Fruit fly (Drosophila melanogaster): Measurements from ENCODE around the gene CG17375.
A peak's percentile ranks its signal among the peaks of the same experiment; 100 is the strongest.

The CG17375 gene

DNA sequence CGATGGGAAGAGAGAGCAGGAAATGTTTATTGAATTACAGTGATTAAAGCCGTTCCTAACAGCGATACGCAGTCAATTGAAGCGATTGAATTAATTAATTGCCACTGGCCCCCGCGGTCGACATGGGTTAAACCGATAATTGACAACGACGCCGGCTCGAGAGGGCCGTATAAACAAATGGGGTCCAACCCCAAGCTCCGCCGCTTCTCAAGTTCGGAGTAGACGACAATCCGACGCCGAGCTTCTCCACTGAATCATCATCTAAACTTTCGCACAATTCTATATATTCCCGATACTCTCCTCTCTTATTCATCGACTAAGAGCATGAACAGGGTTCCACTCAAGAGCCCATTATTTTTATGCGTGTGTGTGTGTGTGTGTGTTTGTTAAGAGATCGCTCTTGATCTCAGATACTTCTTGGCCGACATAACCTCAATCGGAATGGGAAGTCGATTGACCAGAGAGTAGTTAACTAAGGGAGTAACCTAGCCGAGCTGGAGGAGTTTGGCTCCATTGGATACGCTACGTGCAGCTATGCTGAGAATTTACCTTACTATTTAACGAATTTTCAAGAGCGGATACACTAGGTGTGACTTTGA, 13.6 kb downstream of the CG17375 start (continued):
- no peak for TF ChIP-seq Atf-2 (GFP tag; optimal IDR thresholded peaks at IDR 0.05)
- peak; percentile 25; the same call in 1 of the 3 replicates for TF ChIP-seq CG34422 (GFP tag; IDR thresholded peaks at IDR 0.05)
- TF ChIP-seq ara (GFP tag; IDR thresholded peaks at IDR 0.05) = no peak
- 0 out of 2 replicates have a peak, but pooled peaks have one; percentile 19 for TF ChIP-seq CG9932 (GFP tag; IDR thresholded peaks at IDR 0.05)
- TF ChIP-seq grau (tag; optimal IDR thresholded peaks at IDR 0.05) = no peak
- TF ChIP-seq CG3838 (GFP tag; optimal IDR thresholded peaks at IDR 0.05) = no peak
- no peak for TF ChIP-seq inv (GFP tag; IDR thresholded peaks at IDR 0.05; ENCODE audit: partially characterized antibody)
- no peak for TF ChIP-seq CG10979 (tag; optimal IDR thresholded peaks at IDR 0.05)
- TF ChIP-seq jumu (GFP tag; optimal IDR thresholded peaks at IDR 0.05) = no peak
- TF ChIP-seq zfh2 (GFP tag; optimal IDR thresholded peaks at IDR 0.05) = no peak
- peak; percentile 49 for TF ChIP-seq Med (GFP tag)
- TF ChIP-seq jing (GFP tag; optimal IDR thresholded peaks at IDR 0.05) = no peak
- no peak for TF ChIP-seq Hand (GFP tag; optimal IDR thresholded peaks at IDR 0.05)
- TF ChIP-seq ERR (GFP tag; optimal IDR thresholded peaks at IDR 0.05) = no peak
- TF ChIP-seq HHEX (GFP tag; optimal IDR thresholded peaks at IDR 0.05) = no peak
- TF ChIP-seq ab (GFP tag; optimal IDR thresholded peaks at IDR 0.05) = no peak
- TF ChIP-seq her (GFP tag; optimal IDR thresholded peaks at IDR 0.05) = no peak
- TF ChIP-seq zen (tag; optimal IDR thresholded peaks at IDR 0.05) = no peak
- TF ChIP-seq CkIIα-i1 (GFP tag; IDR thresholded peaks at IDR 0.05) = no peak
- TF ChIP-seq CG12299 (tag; optimal IDR thresholded peaks at IDR 0.05) = no peak
- no peak for TF ChIP-seq CG7357 (GFP tag; IDR thresholded peaks at IDR 0.05)
- no peak for TF ChIP-seq wor (GFP tag; IDR thresholded peaks at IDR 0.05)
- TF ChIP-seq trem (tag; optimal IDR thresholded peaks at IDR 0.05) = no peak
- TF ChIP-seq pho (GFP tag; optimal IDR thresholded peaks at IDR 0.05) = no peak
- TF ChIP-seq CG15514 (GFP tag; optimal IDR thresholded peaks at IDR 0.05) = no peak
- no peak for TF ChIP-seq CG9797 (GFP tag; optimal IDR thresholded peaks at IDR 0.05)
- TF ChIP-seq Dbx (GFP tag; IDR thresholded peaks at IDR 0.05) = no peak
- no peak for TF ChIP-seq Usf (GFP tag; optimal IDR thresholded peaks at IDR 0.05)
- TF ChIP-seq br (optimal IDR thresholded peaks at IDR 0.05) = no peak
- no peak for TF ChIP-seq Drgx (GFP tag; IDR thresholded peaks at IDR 0.05)
- no peak for TF ChIP-seq ham (GFP tag; IDR thresholded peaks at IDR 0.05)
- TF ChIP-seq nmo (GFP tag; optimal IDR thresholded peaks at IDR 0.05) = no peak
- TF ChIP-seq ro (GFP tag; IDR thresholded peaks at IDR 0.05) = no peak
- TF ChIP-seq sens (GFP tag) = no peak
- no peak for TF ChIP-seq CG15269 (tag; optimal IDR thresholded peaks at IDR 0.05)
- no peak for TF ChIP-seq CG18764 (GFP tag; optimal IDR thresholded peaks at IDR 0.05)
- TF ChIP-seq Mes4 (GFP tag; optimal IDR thresholded peaks at IDR 0.05) = no peak
- no peak for TF ChIP-seq tup (GFP tag; optimal IDR thresholded peaks at IDR 0.05)
- TF ChIP-seq btn (GFP tag; optimal IDR thresholded peaks at IDR 0.05) = no peak
- TF ChIP-seq vvl (GFP tag; IDR thresholded peaks at IDR 0.05) = no peak; the same call in 1 of the 2 replicates
- no peak for TF ChIP-seq pb (GFP tag; optimal IDR thresholded peaks at IDR 0.05)
- no peak for TF ChIP-seq CG8359 (GFP tag; optimal IDR thresholded peaks at IDR 0.05; ENCODE audit: borderline replicate concordance)
- TF ChIP-seq CG2889 (GFP tag; IDR thresholded peaks at IDR 0.05) = no peak
- no peak for TF ChIP-seq D19A (tag; optimal IDR thresholded peaks at IDR 0.05)
- no peak for TF ChIP-seq Gsc (GFP tag; IDR thresholded peaks at IDR 0.05)
- no peak for TF ChIP-seq CoRest (tag; optimal IDR thresholded peaks at IDR 0.05)
- TF ChIP-seq CG17568 (GFP tag; optimal IDR thresholded peaks at IDR 0.05) = peak; percentile 14
- peak; percentile 43 for TF ChIP-seq CG12769 (tag; optimal IDR thresholded peaks at IDR 0.05)
- TF ChIP-seq Fer3 (tag; optimal IDR thresholded peaks at IDR 0.05) = no peak
- peak; percentile 6 for TF ChIP-seq Deaf1 (tag; optimal IDR thresholded peaks at IDR 0.05)
- TF ChIP-seq CG16813 (GFP tag; IDR thresholded peaks at IDR 0.05; ENCODE audit: partially characterized antibody) = no peak
- peak; percentile 51 for TF ChIP-seq CG13287 (GFP tag; IDR thresholded peaks at IDR 0.05; ENCODE audit: partially characterized antibody)
